Worm (Caenorhabditis elegans) whole organism, L4/young adult: ENCODE results near the gene cyp-31A3.

ENCODE experiments used
- W03F9.2 ChIP-seq: fragments of 150-350 bp; optimal IDR thresholded peaks from 2 replicates; lab custom pipeline; 2014; ENCODE audit warnings: missing biosample characterization, missing genetic modification characterization
- dao-5 ChIP-seq: sonication (generic microtip); optimal IDR thresholded peaks from 2 replicates; lab custom pipeline; 2016; ENCODE audit warnings: missing genotype, missing genetic modification characterization, moderate library complexity, missing compliant biosample characterization
- him-1 ChIP-seq: sonication (generic microtip); optimal IDR thresholded peaks from 2 replicates; lab custom pipeline; 2016; ENCODE audit warnings: missing genotype, missing genetic modification reagents, missing genetic modification characterization, missing compliant biosample characterization

DNA sequence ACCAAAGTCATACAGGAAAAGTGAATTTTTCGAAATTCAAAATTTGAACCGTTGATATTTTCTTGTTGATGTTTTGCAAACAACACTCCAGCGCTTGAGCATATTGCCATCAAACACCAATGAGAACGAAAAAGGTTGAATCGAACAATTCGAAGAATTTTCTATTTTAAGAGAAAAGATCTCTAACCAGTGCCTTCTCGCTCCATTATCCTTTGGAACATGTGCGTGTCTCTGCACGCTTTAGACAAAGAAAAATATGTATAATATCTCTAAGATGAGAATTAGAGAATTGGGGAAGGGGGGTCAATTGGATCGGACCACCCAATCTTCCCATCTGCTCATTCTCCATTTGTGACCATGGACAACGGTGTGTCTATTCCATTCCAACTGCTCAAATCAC lies 3.0 kb downstream of the cyp-31A3 start, which contains the start of gene Y17G9B.2:
- TF ChIP-seq W03F9.2 (tag; lab: Kevin White, UChicago): no peak
- TF ChIP-seq dao-5: no peak
- TF ChIP-seq him-1 (tag; lab: Kevin White, UChicago): no peak
